Fruit fly (Drosophila melanogaster): ENCODE data around the gene CG14314.

The CG14314 gene

dm6 chr3R:18196991-18197801 lies 18.7 kb upstream of the CG14314 start:
- no peak for TF ChIP-seq CG8478 (optimal IDR thresholded peaks at IDR 0.05)
- TF ChIP-seq CTCF (optimal IDR thresholded peaks at IDR 0.05): no peak

DNA sequence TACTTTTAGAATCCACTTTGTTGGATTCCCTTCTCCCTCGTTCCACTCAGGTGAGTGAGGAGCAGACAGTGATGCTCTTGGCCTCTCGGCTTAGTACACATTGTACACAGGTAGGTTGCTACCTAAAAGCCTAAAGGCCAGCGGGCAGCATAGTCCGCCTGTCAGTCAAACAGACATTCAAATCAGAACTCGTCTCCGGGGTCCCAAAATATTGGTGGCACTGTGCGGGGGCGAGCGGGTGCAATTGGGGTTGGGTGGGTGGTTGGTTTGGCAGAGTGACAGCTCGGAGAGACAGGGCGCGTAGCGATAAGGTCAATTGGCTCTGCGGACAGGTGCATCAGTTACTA lies 18.2 kb upstream of the CG14314 start:
- TF ChIP-seq CTCF (optimal IDR thresholded peaks at IDR 0.05) (no peak), CG8478 (optimal IDR thresholded peaks at IDR 0.05) (no peak)

DNA sequence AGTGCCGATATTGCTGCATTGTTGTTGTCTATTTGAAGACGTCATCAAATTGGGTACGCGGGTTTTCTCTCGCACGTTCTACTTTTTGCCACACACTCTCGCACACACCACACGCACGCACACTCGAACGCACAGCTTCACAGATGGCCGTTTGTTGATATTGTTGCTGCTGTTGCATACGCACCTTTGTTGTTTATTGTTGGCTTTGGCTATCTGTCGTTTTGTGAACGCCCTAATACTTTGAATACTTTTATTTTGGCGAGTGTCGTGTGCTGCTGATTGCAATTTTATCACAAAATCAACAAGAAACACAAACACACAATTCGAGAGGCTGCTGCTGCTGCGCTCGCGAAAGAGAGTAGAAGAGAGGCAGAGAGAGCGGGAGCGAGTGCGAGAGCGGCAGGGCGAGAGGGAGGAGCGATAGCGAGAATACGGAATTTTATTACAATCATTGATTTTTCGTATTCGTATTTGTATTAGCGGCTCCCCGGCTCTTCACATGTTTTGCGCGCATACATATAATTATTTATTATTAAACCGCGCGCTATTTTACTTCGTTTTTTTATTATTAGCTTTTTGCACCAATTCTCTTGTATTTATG lies 17.3 kb upstream of the CG14314 start:
- TF ChIP-seq CG8478 (optimal IDR thresholded peaks at IDR 0.05): no peak
- TF ChIP-seq CTCF (optimal IDR thresholded peaks at IDR 0.05): no peak

DNA sequence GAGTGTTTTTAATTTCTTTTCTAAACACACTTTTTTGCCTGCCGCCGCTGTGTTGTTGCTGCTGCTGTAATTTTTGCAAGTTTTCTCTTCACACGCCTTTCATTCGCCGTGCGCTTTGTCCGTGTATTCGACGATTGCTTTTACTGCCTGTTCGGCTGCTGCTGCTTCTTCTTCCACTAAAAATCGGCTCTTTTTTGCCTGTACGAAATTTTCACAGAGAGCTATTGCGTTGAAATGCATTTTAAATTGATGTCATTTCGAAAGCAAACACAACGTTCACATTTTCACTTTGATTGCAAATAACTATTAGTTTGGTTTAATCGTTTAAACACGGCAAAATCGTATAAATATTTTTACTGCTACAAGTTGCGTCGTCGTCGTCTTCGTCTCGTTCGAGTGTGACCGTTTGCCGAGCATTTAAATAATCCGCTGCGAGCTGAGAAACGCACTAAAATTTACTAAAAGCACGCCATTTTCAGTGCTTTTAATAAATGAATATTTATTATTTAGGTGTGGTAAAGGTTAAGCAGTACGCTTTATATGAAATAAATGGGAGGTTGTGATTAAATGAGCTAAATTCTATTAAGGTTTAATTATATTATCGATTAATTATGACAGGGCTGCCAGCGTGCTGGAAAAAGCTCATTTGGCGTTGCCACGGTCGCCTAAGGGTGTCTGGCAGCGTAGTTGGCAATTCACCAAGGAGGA lies 16.6 kb upstream of the CG14314 start, which contains the start of the genes Ssdp and CG7985:
Gene Ssdp, minus strand, starts transcription at position 419 of the 708 bp plus-strand sequence.
Gene CG7985, plus strand, starts transcription at position 681 of the 708 bp plus-strand sequence.
- TF ChIP-seq CTCF (optimal IDR thresholded peaks at IDR 0.05): no peak
- TF ChIP-seq CG8478 (optimal IDR thresholded peaks at IDR 0.05): no peak

DNA sequence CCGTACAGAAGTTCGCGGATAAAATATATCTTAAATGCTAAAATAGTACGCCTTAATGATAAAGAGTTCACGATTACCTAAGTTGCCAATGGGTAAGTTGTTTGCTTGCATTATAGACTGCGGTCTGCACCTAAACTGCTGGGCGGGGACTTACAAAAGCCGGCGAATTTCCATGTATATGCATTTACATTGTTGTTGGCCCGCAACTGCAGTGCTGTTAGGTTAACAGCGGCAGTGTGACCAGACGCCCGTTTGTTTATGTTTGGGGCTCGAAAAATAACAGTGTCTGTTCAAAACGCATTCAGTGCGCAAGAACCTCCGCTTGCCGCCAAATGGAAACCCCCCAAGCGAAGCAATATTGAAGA lies 16.1 kb upstream of the CG14314 start:
- TF ChIP-seq CG8478 (optimal IDR thresholded peaks at IDR 0.05) (no peak), CTCF (optimal IDR thresholded peaks at IDR 0.05) (no peak)

dm6 chr3R:18208479-18208878 lies 7.5 kb upstream of the CG14314 start, which contains the start of gene CG44158:
TSS of gene CG44158 (plus strand) at chr3R:18208779.
- no peak for TF ChIP-seq CG8478 (optimal IDR thresholded peaks at IDR 0.05)
- TF ChIP-seq CTCF (optimal IDR thresholded peaks at IDR 0.05): no peak

DNA sequence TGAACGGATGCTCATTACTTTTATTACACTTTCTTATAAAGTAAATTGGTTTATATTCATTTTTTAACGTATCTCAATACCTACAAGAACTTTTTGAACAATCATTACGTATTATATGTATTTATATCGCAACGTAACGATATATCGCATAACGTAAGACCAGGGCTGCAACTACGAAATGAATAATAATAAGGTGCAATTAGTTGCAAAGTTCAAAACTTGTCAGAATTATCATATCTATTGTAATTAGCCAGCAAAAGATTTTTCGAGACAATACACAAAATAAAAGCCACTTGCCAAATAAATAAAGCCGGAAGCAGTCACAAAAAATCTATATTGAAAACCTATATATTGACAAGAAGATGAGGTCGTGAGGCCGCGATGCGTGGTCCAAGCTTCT lies 642 bp upstream of the CG14314 start:
- no peak for TF ChIP-seq CTCF (optimal IDR thresholded peaks at IDR 0.05)
- TF ChIP-seq CG8478 (optimal IDR thresholded peaks at IDR 0.05): no peak

DNA sequence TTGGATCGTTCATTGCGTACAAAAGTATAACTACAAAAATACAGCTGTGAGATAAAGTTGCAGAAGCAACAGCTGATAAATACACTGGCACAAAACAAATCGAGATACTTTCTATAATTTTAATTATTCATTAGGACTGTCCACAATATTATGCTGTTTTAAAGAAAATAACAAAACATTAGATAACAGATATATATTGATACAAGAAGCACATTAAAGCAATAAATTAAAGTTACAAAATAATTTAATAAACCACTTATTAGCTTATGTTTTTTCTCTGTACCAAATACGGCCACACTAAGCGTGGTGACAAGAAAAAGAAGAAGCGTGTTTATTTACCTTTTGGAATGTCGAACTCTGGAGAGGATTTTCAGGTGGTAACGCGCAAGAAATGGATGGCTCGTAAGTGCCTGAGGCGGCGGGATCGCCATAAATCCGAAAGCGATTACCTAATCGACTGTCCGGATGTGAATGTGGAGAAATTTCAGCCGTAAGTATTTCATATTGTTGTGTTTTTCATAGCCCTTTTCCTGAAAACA lies 4.3 kb downstream of the CG14314 start, which contains the start of the genes CG7988 and CG7183:
Gene CG7988, plus strand, starts transcription at position 316 of the 539 bp plus-strand sequence.
Gene CG7183, minus strand, starts transcription at position 489 of the 539 bp plus-strand sequence.
- no peak for TF ChIP-seq CG8478 (optimal IDR thresholded peaks at IDR 0.05)

- TF ChIP-seq CTCF (optimal IDR thresholded peaks at IDR 0.05) (no peak), CG8478 (optimal IDR thresholded peaks at IDR 0.05) (no peak)
Observed at dm6 chr3R:18223434-18223833, 7.5 kb downstream of the CG14314 start, which contains the start of the genes mTerf5 and Non3. TSS of gene mTerf5 (minus strand) at chr3R:18223682. TSS of gene Non3 (plus strand) at chr3R:18223722.

- TF ChIP-seq CG8478 (optimal IDR thresholded peaks at IDR 0.05) (no peak), CTCF (optimal IDR thresholded peaks at IDR 0.05) (no peak)
Observed at dm6 chr3R:18226043-18226808, 10.3 kb downstream of the CG14314 start, which contains the start of the genes CG7168 and Mdh2. TSS of gene CG7168 (minus strand) at chr3R:18226082. TSS of gene Mdh2 (plus strand) at chr3R:18226396.

DNA sequence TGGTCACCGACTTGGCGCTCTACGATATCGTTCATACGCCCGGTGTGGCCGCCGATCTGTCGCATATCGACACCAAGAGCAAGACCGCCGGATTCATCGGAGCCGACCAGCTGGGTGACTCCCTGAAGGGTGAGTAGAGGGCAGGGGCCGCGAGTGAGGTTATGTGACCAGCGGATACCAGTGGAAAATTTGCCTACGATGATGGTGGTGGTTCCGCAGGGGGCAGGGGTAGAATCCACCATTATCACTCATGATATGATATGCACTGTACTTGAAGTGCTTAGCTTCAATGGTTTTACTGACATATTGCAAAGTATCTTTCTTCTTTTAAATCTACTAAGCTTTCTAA lies 10.8 kb downstream of the CG14314 start:
- no peak for TF ChIP-seq CTCF (optimal IDR thresholded peaks at IDR 0.05)
- no peak for TF ChIP-seq CG8478 (optimal IDR thresholded peaks at IDR 0.05)

- no peak for TF ChIP-seq CTCF (optimal IDR thresholded peaks at IDR 0.05)
- TF ChIP-seq CG8478 (optimal IDR thresholded peaks at IDR 0.05): no peak
Observed at dm6 chr3R:18227385-18227784, 11.4 kb downstream of the CG14314 start.

DNA sequence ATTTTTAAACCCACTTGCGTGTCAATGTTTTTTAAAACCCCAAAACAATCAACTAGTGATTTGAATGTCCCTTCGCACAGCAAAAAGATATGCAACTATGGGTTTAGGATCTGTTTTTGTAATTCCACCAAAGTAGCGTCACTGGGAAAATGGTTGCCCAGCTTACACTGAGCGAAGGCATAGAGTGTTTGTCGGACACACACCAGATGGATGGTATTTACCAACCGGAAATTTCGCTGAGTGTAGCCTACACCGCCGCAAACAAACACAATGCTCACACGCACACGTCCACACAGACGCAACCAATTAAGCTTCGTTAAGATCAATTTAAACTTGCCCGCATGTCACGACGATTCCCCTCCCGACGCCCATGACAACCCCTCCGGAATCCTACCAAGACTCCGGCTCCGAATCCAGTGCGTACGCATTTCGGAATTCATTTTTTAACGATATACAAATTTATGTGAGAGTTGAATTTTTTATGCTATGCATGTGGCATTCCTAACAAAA lies 12.8 kb downstream of the CG14314 start:
- TF ChIP-seq CG8478 (optimal IDR thresholded peaks at IDR 0.05) (no peak), CTCF (optimal IDR thresholded peaks at IDR 0.05) (no peak)

dm6 chr3R:18230229-18230628 lies 14.3 kb downstream of the CG14314 start:
- TF ChIP-seq CG8478 (optimal IDR thresholded peaks at IDR 0.05) (no peak), CTCF (optimal IDR thresholded peaks at IDR 0.05) (no peak)

Measured in S2 (cell line).